Fruit fly (Drosophila melanogaster) whole organism: ENCODE measurements around the gene 4E-T.

Experiments
- CG8478 ChIP-seq: fragments of >200 bp; optimal IDR thresholded peaks from 2 replicates; lab custom pipeline; 2018; ENCODE audit warnings: inconsistent platforms
- Dll ChIP-seq: fragments of >200 bp; optimal IDR thresholded peaks from 2 replicates; lab custom pipeline; 2017
- EcR ChIP-seq, 2 experiments: fragments of >200 bp; optimal IDR thresholded peaks; 2 replicates each; lab custom pipeline; 2017; ENCODE audit warnings: missing biosample characterization in 2 of 2, missing genetic modification characterization in 2 of 2, missing genetic modification reagents in 2 of 2
- pan ChIP-seq: fragments of >200 bp; optimal IDR thresholded peaks from 2 replicates; lab custom pipeline; 2017
- psq ChIP-seq: fragments of >200 bp; optimal IDR thresholded peaks from 2 replicates; lab custom pipeline; 2017
- usp ChIP-seq: fragments of >200 bp; optimal IDR thresholded peaks from 2 replicates; lab custom pipeline; 2017; ENCODE audit warnings: missing biosample characterization, missing genetic modification characterization, mixed read lengths

The 4E-T gene

DNA sequence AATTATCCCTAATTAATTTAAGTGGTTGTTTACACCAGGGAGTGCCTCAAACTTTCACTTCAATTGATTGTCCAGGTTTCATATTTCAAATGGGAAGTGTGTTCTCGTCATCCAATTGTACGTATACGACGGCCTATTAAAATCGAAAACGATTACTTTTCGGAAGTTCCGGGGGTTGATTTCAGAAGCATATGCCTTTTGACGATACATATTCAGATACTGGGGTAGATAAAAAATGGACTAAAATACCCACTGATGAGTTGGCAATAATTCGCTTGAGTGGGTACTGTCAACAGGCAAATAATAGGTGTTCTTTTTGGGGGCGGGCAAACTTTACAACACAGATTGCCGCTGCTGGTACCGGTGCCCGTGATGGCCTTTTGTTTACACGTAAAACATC is 16.4 kb upstream of the 4E-T start:
- TF ChIP-seq CG8478 (lab: Kevin White, UChicago) (no peak), usp (GFP tag; lab: Kevin White, UChicago) (no peak), Dll (lab: Kevin White, UChicago) (no peak), pan (lab: Kevin White, UChicago) (no peak), EcR (GFP tag; optimal IDR thresholded peaks at IDR 0.05; lab: Kevin White, UChicago) (no peak)

- TF ChIP-seq psq (no peak), EcR (GFP tag; optimal IDR thresholded peaks at IDR 0.05; lab: Kevin White, UChicago) (no peak), Dll (lab: Kevin White, UChicago) (no peak), CG8478 (lab: Kevin White, UChicago) (no peak), usp (GFP tag; lab: Kevin White, UChicago) (no peak), pan (lab: Kevin White, UChicago) (no peak)
Measured at dm6 chr4:971084-971483, 12.9 kb upstream of the 4E-T start.

DNA sequence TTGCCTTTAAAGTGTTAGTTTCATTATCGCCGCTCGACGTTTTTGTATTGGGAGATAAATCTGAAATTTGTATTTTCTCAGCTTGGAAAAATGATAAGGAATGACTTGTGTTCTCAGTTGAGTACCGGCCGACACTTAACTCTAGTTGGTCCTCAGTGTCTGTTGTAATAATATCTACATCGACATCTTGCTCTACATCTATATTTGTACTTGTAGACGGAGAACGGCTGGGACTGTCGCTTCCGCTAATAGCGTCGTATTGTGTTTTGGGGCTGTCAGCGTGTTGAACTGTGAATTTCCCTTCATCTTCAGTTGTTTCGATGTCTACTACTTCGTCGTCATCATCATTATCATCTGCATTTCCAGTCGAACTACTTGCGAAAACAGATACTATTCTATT is 5.5 kb upstream of the 4E-T start:
- TF ChIP-seq Dll (lab: Kevin White, UChicago) (no peak), psq (no peak), EcR (GFP tag; optimal IDR thresholded peaks at IDR 0.05; lab: Kevin White, UChicago) (no peak), CG8478 (lab: Kevin White, UChicago) (no peak)

DNA sequence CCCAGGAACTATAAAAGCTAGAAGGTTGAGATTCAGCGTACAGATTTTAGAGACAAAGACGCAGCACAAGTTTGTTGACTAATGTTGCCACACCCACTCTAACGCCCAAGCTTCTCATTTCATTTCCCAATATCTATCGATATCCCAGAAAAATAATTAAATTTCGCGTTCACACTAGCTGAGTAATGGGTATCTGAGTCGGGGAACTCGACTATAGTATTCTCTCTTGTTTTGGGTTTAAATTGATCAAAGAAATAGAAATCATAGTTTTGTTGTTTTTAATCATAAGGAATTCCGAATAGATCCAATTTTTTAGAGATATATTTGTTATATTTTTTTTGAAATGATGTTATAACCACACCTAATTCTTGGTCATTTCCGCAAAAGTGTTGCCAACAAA is 5.0 kb upstream of the 4E-T start:
- TF ChIP-seq CG8478 (lab: Kevin White, UChicago) (no peak), EcR (GFP tag; optimal IDR thresholded peaks at IDR 0.05; lab: Kevin White, UChicago) (no peak), Dll (lab: Kevin White, UChicago) (no peak), usp (GFP tag; lab: Kevin White, UChicago) (no peak), psq (no peak), pan (lab: Kevin White, UChicago) (no peak)

- no peak for TF ChIP-seq EcR (GFP tag; optimal IDR thresholded peaks at IDR 0.05; lab: Kevin White, UChicago)
- no peak for TF ChIP-seq usp (GFP tag; lab: Kevin White, UChicago)
- TF ChIP-seq psq, result no peak
- no peak for TF ChIP-seq Dll (lab: Kevin White, UChicago)
- no peak for TF ChIP-seq pan (lab: Kevin White, UChicago)
- no peak for TF ChIP-seq CG8478 (lab: Kevin White, UChicago)
Measured at dm6 chr4:961045-961576, 2.9 kb upstream of the 4E-T start.

- TF ChIP-seq usp (GFP tag; lab: Kevin White, UChicago) (no peak), pan (lab: Kevin White, UChicago) (no peak), Dll (lab: Kevin White, UChicago) (no peak), EcR (GFP tag; optimal IDR thresholded peaks at IDR 0.05; lab: Kevin White, UChicago) (no peak), CG8478 (lab: Kevin White, UChicago) (no peak), psq (no peak)
Measured at dm6 chr4:959921-960536, 1.8 kb upstream of the 4E-T start.

- TF ChIP-seq CG8478 (lab: Kevin White, UChicago), result no peak
- no peak for TF ChIP-seq Dll (lab: Kevin White, UChicago)
- no peak for TF ChIP-seq psq
- TF ChIP-seq pan (lab: Kevin White, UChicago), result no peak
- TF ChIP-seq usp (GFP tag; lab: Kevin White, UChicago), result no peak
- no peak for TF ChIP-seq EcR (GFP tag; optimal IDR thresholded peaks at IDR 0.05; lab: Kevin White, UChicago)
Measured at dm6 chr4:959110-959920, 1.1 kb upstream of the 4E-T start.

- TF ChIP-seq pan (lab: Kevin White, UChicago) (no peak), usp (GFP tag; lab: Kevin White, UChicago) (no peak), Dll (lab: Kevin White, UChicago) (no peak), psq (no peak), EcR (GFP tag; optimal IDR thresholded peaks at IDR 0.05; lab: Kevin White, UChicago) (no peak), CG8478 (lab: Kevin White, UChicago) (no peak)
Measured at dm6 chr4:949313-949712, 8.9 kb downstream of the 4E-T start.

DNA sequence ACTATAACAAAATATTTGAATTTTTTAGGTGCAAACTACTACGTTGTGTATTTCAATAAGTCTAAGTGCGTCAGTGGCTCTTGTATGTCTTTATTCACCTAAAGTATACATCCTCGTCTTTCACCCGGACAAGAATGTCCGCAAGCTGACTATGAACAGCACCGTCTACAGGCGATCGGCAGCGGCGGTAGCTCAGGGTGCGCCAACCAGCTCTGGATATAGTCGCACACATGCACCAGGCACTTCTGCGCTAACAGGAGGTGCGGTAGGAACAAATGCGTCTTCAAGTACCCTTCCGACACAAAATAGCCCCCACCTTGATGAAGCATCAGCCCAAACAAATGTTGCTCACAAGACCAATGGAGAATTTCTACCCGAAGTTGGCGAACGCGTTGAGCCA is 12.0 kb downstream of the 4E-T start:
- TF ChIP-seq usp (GFP tag; lab: Kevin White, UChicago) (no peak), pan (lab: Kevin White, UChicago) (no peak), EcR (GFP tag; optimal IDR thresholded peaks at IDR 0.05; lab: Kevin White, UChicago) (no peak), psq (no peak), Dll (lab: Kevin White, UChicago) (no peak), CG8478 (lab: Kevin White, UChicago) (no peak)

DNA sequence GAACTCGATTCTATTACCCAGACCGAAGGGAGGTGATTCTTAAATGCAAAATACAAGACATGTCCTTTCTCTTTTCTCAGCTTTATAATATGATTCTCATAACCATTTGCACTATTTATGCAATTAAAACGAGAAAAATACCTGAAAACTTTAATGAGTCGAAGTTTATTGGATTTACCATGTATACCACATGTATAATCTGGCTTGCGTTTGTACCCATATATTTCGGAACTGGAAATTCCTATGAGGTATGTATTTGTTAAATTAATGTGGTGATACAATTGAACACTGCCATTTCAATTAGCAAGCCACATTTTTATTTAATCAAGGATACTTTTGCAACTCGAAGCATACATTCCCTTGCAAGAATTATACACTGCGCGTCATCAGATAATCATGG is 13.8 kb downstream of the 4E-T start:
- no peak for TF ChIP-seq EcR (GFP tag; optimal IDR thresholded peaks at IDR 0.05; lab: Kevin White, UChicago)
- no peak for TF ChIP-seq usp (GFP tag; lab: Kevin White, UChicago)
- no peak for TF ChIP-seq psq
- no peak for TF ChIP-seq pan (lab: Kevin White, UChicago)
- no peak for TF ChIP-seq Dll (lab: Kevin White, UChicago)
- TF ChIP-seq CG8478 (lab: Kevin White, UChicago), result no peak

dm6 chr4:937119-937518 is 21.1 kb downstream of the 4E-T start:
- TF ChIP-seq psq, result no peak
- no peak for TF ChIP-seq usp (GFP tag; lab: Kevin White, UChicago)
- TF ChIP-seq pan (lab: Kevin White, UChicago), result no peak
- TF ChIP-seq EcR (GFP tag; optimal IDR thresholded peaks at IDR 0.05; lab: Kevin White, UChicago), result no peak
- no peak for TF ChIP-seq Dll (lab: Kevin White, UChicago)
- TF ChIP-seq CG8478 (lab: Kevin White, UChicago), result no peak
